Worm (Caenorhabditis elegans) whole organism, midembryonic: Measurements from ENCODE around the gene K02E2.6.

Experiments used
- T22C8.4 ChIP-seq: fragments of 200-800 bp; sonication (Bioruptor generic); IDR thresholded peaks from 2 replicates; pipeline ENCODE4 v1.3.6; 2022; ENCODE audit warnings: missing genetic modification characterization, missing compliant biosample characterization
- cog-1 ChIP-seq: sonication (generic microtip); optimal IDR thresholded peaks from 2 replicates; lab custom pipeline; 2016; ENCODE audit warnings: missing genetic modification characterization, missing compliant biosample characterization
- flt-1 ChIP-seq: fragments of 200-800 bp; sonication (Bioruptor generic); IDR thresholded peaks from 2 replicates; pipeline ENCODE4 v1.3.6; 2022; ENCODE audit warnings: missing genetic modification characterization, missing compliant biosample characterization
- klf-2 ChIP-seq: fragments of 200-800 bp; sonication (Bioruptor generic); conservative IDR thresholded peaks from 2 replicates; pipeline ENCODE4 v1.3.6; 2022; ENCODE audit warnings: missing genetic modification reagents, missing genetic modification characterization, missing compliant biosample characterization
- med-1 ChIP-seq: sonication (generic microtip); optimal IDR thresholded peaks from 2 replicates; lab custom pipeline; 2017; ENCODE audit warnings: missing genetic modification characterization, mild to moderate bottlenecking, missing compliant biosample characterization, antibody characterized with exemption, missing genetic modification reagents; ENCODE audit not compliant: insufficient read depth
- ref-1 ChIP-seq: fragments of 200-800 bp; sonication (Bioruptor generic); conservative IDR thresholded peaks from 2 replicates; pipeline ENCODE4 v1.3.6; 2022; ENCODE audit warnings: missing genetic modification reagents, missing genetic modification characterization, missing compliant biosample characterization
- tab-1 ChIP-seq: fragments of 200-800 bp; sonication (Bioruptor generic); IDR thresholded peaks from 2 replicates; pipeline ENCODE4 v1.3.6; 2022; ENCODE audit warnings: missing genetic modification characterization, missing compliant biosample characterization
- ztf-23 ChIP-seq: fragments of 200-800 bp; sonication (Bioruptor generic); IDR thresholded peaks from 2 replicates; pipeline ENCODE4 v1.3.6; 2022; ENCODE audit warnings: missing genetic modification reagents, missing genetic modification characterization, missing compliant biosample characterization
- ztf-29 ChIP-seq: fragments of 200-800 bp; sonication (Bioruptor generic); IDR thresholded peaks from 2 replicates; pipeline ENCODE4 v1.3.6; 2022; ENCODE audit warnings: missing genetic modification reagents, missing genetic modification characterization, missing compliant biosample characterization

DNA sequence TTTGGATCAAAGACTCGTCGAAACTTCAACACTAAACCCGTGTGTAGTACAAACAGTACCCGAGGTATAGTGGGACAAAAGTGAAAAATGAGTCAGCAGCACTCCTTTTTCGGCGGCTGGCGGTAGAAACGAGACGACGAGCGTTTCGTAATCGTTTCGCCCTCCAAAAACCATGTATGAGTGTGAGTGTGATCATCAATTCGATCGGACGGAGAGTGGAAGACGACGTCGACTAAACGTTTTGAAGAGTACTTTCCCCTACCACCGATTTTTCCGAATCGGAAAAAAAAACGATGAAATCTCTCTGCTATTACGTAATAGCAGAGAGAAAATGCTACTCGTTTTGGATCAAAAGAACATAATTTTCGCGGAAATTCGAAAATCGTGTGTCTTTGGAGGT lies 35.1 kb downstream of the K02E2.6 start:
- TF ChIP-seq tab-1 (GFP tag; lab: Robert Waterston, UW): no peak
- no peak for TF ChIP-seq flt-1
- TF ChIP-seq T22C8.4 (GFP tag; lab: Robert Waterston, UW): no peak
- no peak for TF ChIP-seq cog-1 (tag; lab: Kevin White, UChicago)
- TF ChIP-seq ztf-29: no peak
- no peak for TF ChIP-seq ztf-23
- no peak for TF ChIP-seq ref-1
- no peak for TF ChIP-seq med-1 (GFP tag; lab: Kevin White, UChicago)
- TF ChIP-seq klf-2 (GFP tag; lab: Robert Waterston, UW): no peak
